Worm (Caenorhabditis elegans) whole organism, L4 larva: ENCODE measurements around the gene F17A2.13.

Source experiments
- F10B5.3 ChIP-seq: sonication (generic microtip); optimal IDR thresholded peaks from 2 replicates; lab custom pipeline; 2016; ENCODE audit warnings: mild to moderate bottlenecking, missing genetic modification characterization, missing compliant biosample characterization
- R02D3.7 ChIP-seq: fragments of 150-350 bp; sonication (generic microtip); optimal IDR thresholded peaks from 3 replicates; lab custom pipeline; 2014; ENCODE audit warnings: missing biosample characterization, missing genetic modification characterization
- Y5F2A.4 ChIP-seq: fragments of 200-800 bp; sonication (Bioruptor generic); optimal IDR thresholded peaks from 2 replicates; lab custom pipeline; 2018; ENCODE audit warnings: mild to moderate bottlenecking, missing genetic modification characterization, missing compliant biosample characterization
- aha-1 ChIP-seq: fragments of 150-350 bp; peaks from one replicate; lab custom pipeline; 2014; ENCODE audit warnings: missing biosample characterization, missing genetic modification characterization
- ceh-44 ChIP-seq: fragments of 200-800 bp; sonication (Bioruptor generic); IDR thresholded peaks from 2 replicates; pipeline ENCODE4 v1.3.6; 2022; ENCODE audit warnings: missing genetic modification reagents, missing genetic modification characterization, missing compliant biosample characterization
- ceh-82 ChIP-seq: sonication (generic microtip); optimal IDR thresholded peaks from 2 replicates; lab custom pipeline; 2017; ENCODE audit warnings: missing biosample characterization, missing genetic modification characterization
- cey-2 ChIP-seq: sonication (generic microtip); optimal IDR thresholded peaks from 3 replicates; lab custom pipeline; 2017; ENCODE audit warnings: missing genetic modification characterization, mild to moderate bottlenecking, missing compliant biosample characterization, antibody characterized with exemption, borderline replicate concordance; ENCODE audit not compliant: insufficient read depth
- daf-12 ChIP-seq: fragments of 150-350 bp; optimal IDR thresholded peaks from 2 replicates; lab custom pipeline; 2014; ENCODE audit warnings: missing biosample characterization, missing genetic modification reagents, missing genetic modification characterization
- daf-19 ChIP-seq: fragments of 200-800 bp; sonication (Bioruptor generic); conservative IDR thresholded peaks from 2 replicates; pipeline ENCODE4 v1.3.6; 2022; ENCODE audit warnings: missing genetic modification characterization, missing compliant biosample characterization
- daf-8 ChIP-seq: fragments of 200-800 bp; sonication (Bioruptor generic); IDR thresholded peaks from 2 replicates; pipeline ENCODE4 v1.3.6; 2022; ENCODE audit warnings: missing genetic modification characterization, missing compliant biosample characterization
- dmd-6 ChIP-seq: fragments of 200-800 bp; sonication (Bioruptor generic); IDR thresholded peaks from 2 replicates; pipeline ENCODE4 v1.3.6; 2022; ENCODE audit warnings: missing genetic modification reagents, missing genetic modification characterization, missing compliant biosample characterization
- dmd-9 ChIP-seq: fragments of 200-800 bp; sonication (Bioruptor generic); IDR thresholded peaks from 2 replicates; pipeline ENCODE4 v1.3.6; 2022; ENCODE audit warnings: missing genetic modification reagents, missing genetic modification characterization, missing compliant biosample characterization
- dpl-1 ChIP-seq: fragments of 150-350 bp; optimal IDR thresholded peaks from 2 replicates; lab custom pipeline; 2014; ENCODE audit warnings: missing biosample characterization, missing genetic modification reagents, missing genetic modification characterization
- egl-43 ChIP-seq: fragments of 200-800 bp; sonication (Bioruptor generic); IDR thresholded peaks from 2 replicates; pipeline ENCODE4 v1.3.6; 2022; ENCODE audit warnings: missing genetic modification reagents, missing genetic modification characterization, missing compliant biosample characterization
- hif-1 ChIP-seq, 2 experiments: sonication (generic microtip); optimal IDR thresholded peaks; 2 replicates each; lab custom pipeline; 2016 to 2017; ENCODE audit warnings: missing compliant biosample characterization in 2 of 2, missing genetic modification characterization in 2 of 2, missing genetic modification reagents in 2 of 2, missing genotype in 2 of 2, mild to moderate bottlenecking in 1 of 2
- hmg-1.1 ChIP-seq: fragments of 200-800 bp; sonication (Bioruptor generic); IDR thresholded peaks from 2 replicates; pipeline ENCODE4 v1.3.6; 2022; ENCODE audit warnings: missing genetic modification reagents, missing genetic modification characterization, missing compliant biosample characterization
- jun-1 ChIP-seq: fragments of 150-350 bp; optimal IDR thresholded peaks from 2 replicates; lab custom pipeline; 2014; ENCODE audit warnings: missing biosample characterization, missing genetic modification reagents, missing genetic modification characterization
- lin-15B ChIP-seq: fragments of 150-350 bp; sonication (generic microtip); optimal IDR thresholded peaks from 3 replicates; lab custom pipeline; 2014; ENCODE audit warnings: missing biosample characterization, missing genetic modification characterization
- lin-38 ChIP-seq: fragments of 200-800 bp; sonication (Bioruptor generic); IDR thresholded peaks from 2 replicates; pipeline ENCODE4 v1.3.6; 2022; ENCODE audit warnings: missing genetic modification reagents, missing genetic modification characterization, missing compliant biosample characterization
- madf-9 ChIP-seq: fragments of 200-800 bp; sonication (Bioruptor generic); conservative IDR thresholded peaks from 2 replicates; pipeline ENCODE4 v1.3.6; 2022; ENCODE audit warnings: missing genetic modification reagents, missing genetic modification characterization, missing compliant biosample characterization
- mdt-29 ChIP-seq: fragments of 200-800 bp; sonication (Bioruptor generic); IDR thresholded peaks from 2 replicates; pipeline ENCODE4 v1.3.6; 2022; ENCODE audit warnings: missing genetic modification reagents, missing genetic modification characterization, missing compliant biosample characterization
- nhr-11 ChIP-seq: fragments of 150-350 bp; optimal IDR thresholded peaks from 2 replicates; lab custom pipeline; 2014; ENCODE audit warnings: missing biosample characterization, missing genetic modification characterization
- nhr-111 ChIP-seq: fragments of 200-800 bp; sonication (Bioruptor generic); optimal IDR thresholded peaks from 2 replicates; lab custom pipeline; 2018; ENCODE audit warnings: mild to moderate bottlenecking, missing genetic modification characterization, missing compliant biosample characterization
- nhr-237 ChIP-seq: sonication (generic microtip); optimal IDR thresholded peaks from 2 replicates; lab custom pipeline; 2017; ENCODE audit warnings: missing biosample characterization, missing genetic modification characterization
- nhr-28 ChIP-seq: fragments of 150-350 bp; optimal IDR thresholded peaks from 2 replicates; lab custom pipeline; 2014; ENCODE audit warnings: missing biosample characterization, missing genetic modification characterization
- nhr-42 ChIP-seq: fragments of 200-800 bp; sonication (Bioruptor generic); IDR thresholded peaks from 2 replicates; pipeline ENCODE4 v1.3.6; 2022; ENCODE audit warnings: missing genetic modification characterization, missing compliant biosample characterization
- nhr-48 ChIP-seq: sonication (generic microtip); optimal IDR thresholded peaks from 2 replicates; lab custom pipeline; 2016; ENCODE audit warnings: mild to moderate bottlenecking, missing genetic modification characterization, missing compliant biosample characterization
- nhr-6 ChIP-seq: fragments of 150-350 bp; optimal IDR thresholded peaks from 2 replicates; lab custom pipeline; 2014; ENCODE audit warnings: missing biosample characterization, missing genetic modification characterization
- nhr-76 ChIP-seq: fragments of 150-350 bp; optimal IDR thresholded peaks from 2 replicates; lab custom pipeline; 2014; ENCODE audit warnings: missing biosample characterization, missing genetic modification characterization
- nhr-77 ChIP-seq: fragments of 150-350 bp; optimal IDR thresholded peaks from 2 replicates; lab custom pipeline; 2014; ENCODE audit warnings: missing biosample characterization, missing genetic modification characterization
- pha-4 ChIP-seq, 2 experiments: fragments of 150-350 bp in 1 of 2; fragments of 200-800 bp in 1 of 2; sonication (Bioruptor generic) in 1 of 2; IDR thresholded peaks in 1 of 2; optimal IDR thresholded peaks in 1 of 2; 2 replicates each; pipeline versions ENCODE4 v1.3.6 to Lab custom; 2014 to 2022; ENCODE audit warnings: missing genetic modification characterization in 2 of 2, missing genetic modification reagents in 2 of 2, missing biosample characterization in 1 of 2, missing compliant biosample characterization in 1 of 2
- pqm-1 ChIP-seq: sonication (generic microtip); optimal IDR thresholded peaks from 2 replicates; lab custom pipeline; 2017; ENCODE audit warnings: missing biosample characterization, missing genetic modification characterization
- spr-1 ChIP-seq: sonication (generic microtip); optimal IDR thresholded peaks from 2 replicates; lab custom pipeline; 2016; ENCODE audit warnings: mild to moderate bottlenecking, missing genetic modification characterization, missing compliant biosample characterization
- spr-3 ChIP-seq: fragments of 200-800 bp; sonication (Bioruptor generic); optimal IDR thresholded peaks from 2 replicates; lab custom pipeline; 2018; ENCODE audit warnings: mild to moderate bottlenecking, missing genetic modification characterization, missing compliant biosample characterization
- unc-130 ChIP-seq: sonication (generic microtip); optimal IDR thresholded peaks from 2 replicates; lab custom pipeline; 2016; ENCODE audit warnings: missing genetic modification reagents, missing genetic modification characterization, missing compliant biosample characterization
- unc-62 ChIP-seq, 3 experiments: fragments of 150-350 bp in 1 of 3; sonication (generic microtip); optimal IDR thresholded peaks in 2 of 3; peaks in 1 of 3; 1 replicate in 1 of 3; 2 replicates in 2 of 3; lab custom pipeline; 2014 to 2017; ENCODE audit warnings: missing biosample characterization in 3 of 3, missing genetic modification characterization in 3 of 3, missing genetic modification reagents in 3 of 3, missing genotype in 1 of 3
- vab-7 ChIP-seq: fragments of 200-800 bp; sonication (Bioruptor generic); IDR thresholded peaks from 2 replicates; pipeline ENCODE4 v1.3.6; 2022; ENCODE audit warnings: missing genetic modification reagents, missing genetic modification characterization, missing compliant biosample characterization
- zip-2 ChIP-seq: fragments of 150-350 bp; optimal IDR thresholded peaks from 2 replicates; lab custom pipeline; 2014; ENCODE audit warnings: missing biosample characterization, missing genetic modification characterization
- ztf-11 ChIP-seq: fragments of 150-350 bp; optimal IDR thresholded peaks from 2 replicates; lab custom pipeline; 2014; ENCODE audit warnings: missing biosample characterization, missing genetic modification characterization

F17A2.13 gene

DNA sequence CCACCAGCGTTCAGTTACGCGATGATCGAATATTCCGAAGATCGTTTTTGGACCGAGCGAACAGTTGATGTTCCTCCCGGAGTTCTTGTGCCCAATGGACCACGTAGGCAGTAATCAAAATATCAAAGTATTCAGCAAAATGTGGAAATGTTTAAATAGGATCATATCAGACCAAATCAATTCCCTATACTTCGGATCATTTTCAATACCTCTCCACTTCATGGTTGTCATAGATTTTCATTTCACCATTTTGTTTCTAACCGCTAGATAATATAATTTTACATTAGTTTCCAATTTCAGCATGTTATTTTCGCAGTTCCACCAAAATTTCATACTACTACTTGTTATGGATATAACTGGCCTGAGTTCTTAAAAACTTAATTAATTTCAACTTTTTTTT is 3.9 kb upstream of the F17A2.13 start:
- TF ChIP-seq lin-15B (tag; lab: Kevin White, UChicago) (no peak), unc-62 (GFP tag; optimal IDR thresholded peaks at IDR 0.05 in 1 of 2; lab: Kevin White, UChicago) (peak in 1 of 2 experiments; percentile 91), unc-62 (tag; optimal IDR thresholded peaks at IDR 0.05; lab: Kevin White, UChicago) (no peak)
- TF ChIP-seq, all 104 proteins: peak for 1

DNA sequence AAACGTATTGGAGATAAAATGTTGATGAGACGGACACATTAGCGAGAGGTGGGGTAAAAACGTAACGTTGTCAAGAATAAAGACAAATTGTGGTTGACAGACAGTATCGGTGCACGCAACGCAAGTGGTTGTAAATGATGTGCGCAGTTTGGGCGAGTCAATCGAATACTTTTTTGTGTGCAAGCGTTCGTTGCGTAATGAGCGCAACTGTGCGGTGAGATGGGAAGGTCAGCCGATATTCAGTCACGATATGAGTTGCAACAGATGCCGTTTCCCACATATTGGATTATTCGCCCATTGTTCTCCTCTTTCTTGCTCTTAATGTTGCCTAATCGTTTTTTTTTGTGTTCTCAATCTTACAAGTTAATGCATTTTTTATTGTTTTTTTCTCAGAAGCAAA is 720 bp upstream of the F17A2.13 start, which contains the start of gene ceh-40:
TSS of gene ceh-40 (minus strand) at position 41 of the 400 bp plus-strand sequence.
- TF ChIP-seq unc-62 (GFP tag; optimal IDR thresholded peaks at IDR 0.05 in 1 of 2; lab: Kevin White, UChicago) (peak in 1 of 2 experiments; percentile 48), unc-62 (tag; optimal IDR thresholded peaks at IDR 0.05; lab: Kevin White, UChicago) (no peak), ceh-44 (no peak)

DNA sequence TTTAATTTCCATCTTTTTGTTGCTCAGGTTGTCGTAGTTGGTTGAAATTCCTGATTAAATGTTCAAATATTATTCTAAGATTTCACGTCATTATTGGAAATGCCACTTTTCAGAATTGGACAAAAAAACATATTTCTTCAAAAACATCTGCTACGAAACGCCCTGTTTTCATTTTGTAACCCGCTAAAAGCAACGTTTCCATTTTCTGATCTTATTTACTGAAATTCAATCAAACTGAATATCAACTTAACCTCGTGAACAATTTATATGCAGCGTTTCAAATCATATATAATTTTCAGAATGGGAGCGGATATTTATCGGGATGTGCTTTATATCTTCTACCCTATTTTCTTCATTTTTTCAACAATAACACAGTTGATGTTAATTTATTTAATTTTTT is 2.0 kb downstream of the F17A2.13 start, which contains the start of gene srd-40:
TSS of gene srd-40 (plus strand) at position 301 of the 400 bp plus-strand sequence.
- TF ChIP-seq nhr-237 (tag; lab: Kevin White, UChicago) (no peak), F10B5.3 (tag; lab: Kevin White, UChicago) (no peak), nhr-111 (no peak), mdt-29 (GFP tag; lab: Robert Waterston, UW) (no peak), ceh-82 (no peak), spr-1 (tag; lab: Kevin White, UChicago) (no peak), unc-130 (GFP tag; lab: Kevin White, UChicago) (no peak), spr-3 (no peak), daf-12 (tag; lab: Kevin White, UChicago) (no peak), lin-38 (no peak), Y5F2A.4 (GFP tag; lab: Kevin White, UChicago) (no peak), daf-8 (GFP tag; lab: Robert Waterston, UW) (no peak), daf-19 (GFP tag; lab: Robert Waterston, UW) (no peak), R02D3.7 (no peak), egl-43 (GFP tag; lab: Robert Waterston, UW) (no peak), ztf-11 (no peak), pqm-1 (tag; lab: Kevin White, UChicago) (no peak)

DNA sequence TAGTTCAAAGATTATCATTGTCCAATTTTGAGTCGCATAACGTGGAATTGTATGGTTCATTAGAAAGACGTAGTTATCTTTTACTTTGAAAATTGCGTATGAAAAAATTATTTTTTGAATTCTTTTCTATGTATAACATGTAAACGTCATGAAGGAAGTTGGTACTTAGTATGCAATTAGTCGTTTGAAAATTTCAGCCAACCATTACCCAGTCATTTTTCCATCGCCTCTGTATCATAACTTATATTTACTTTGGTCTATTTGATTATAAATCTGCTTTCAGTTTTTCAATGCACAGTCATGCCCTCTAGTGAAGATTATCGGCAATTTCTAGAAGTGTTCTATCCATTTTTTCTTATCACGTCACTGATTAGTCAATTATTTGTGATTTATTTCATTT is 5.0 kb downstream of the F17A2.13 start, which contains the start of gene srd-41:
TSS of gene srd-41 (plus strand) at position 301 of the 400 bp plus-strand sequence.
- no peak for TF ChIP-seq hmg-1.1 (GFP tag; lab: Robert Waterston, UW)
- TF ChIP-seq nhr-77 = no peak
- TF ChIP-seq nhr-48 (tag; lab: Kevin White, UChicago) = no peak
- no peak for TF ChIP-seq pha-4 (GFP tag; IDR thresholded peaks at IDR 0.05; lab: Robert Waterston, UW)
- TF ChIP-seq pha-4 (tag; optimal IDR thresholded peaks at IDR 0.05; lab: Kevin White, UChicago) = no peak
- TF ChIP-seq unc-130 (GFP tag; lab: Kevin White, UChicago) = no peak
- no peak for TF ChIP-seq nhr-76
- no peak for TF ChIP-seq jun-1 (tag; lab: Kevin White, UChicago)

DNA sequence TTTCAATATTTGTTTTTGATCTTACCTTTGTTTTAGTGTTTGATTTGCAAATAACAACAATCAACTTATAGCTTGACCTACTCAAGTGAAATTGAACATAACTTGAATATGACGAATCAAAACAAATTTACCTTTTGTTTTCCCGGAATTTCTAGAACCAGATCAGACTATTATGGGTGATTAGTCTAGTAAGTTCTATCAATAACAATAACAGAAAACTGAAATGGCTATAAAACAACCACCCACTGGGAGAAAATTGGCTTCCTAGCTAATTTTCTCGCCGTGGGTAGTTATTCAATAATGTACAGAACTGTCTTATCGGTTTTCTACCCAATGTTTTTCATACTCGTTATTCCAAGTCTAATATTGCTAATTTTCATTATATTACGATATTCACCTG is 7.2 kb downstream of the F17A2.13 start, which contains the start of gene srd-45:
TSS of gene srd-45 (plus strand) at position 301 of the 400 bp plus-strand sequence.
- TF ChIP-seq unc-62 (GFP tag; optimal IDR thresholded peaks at IDR 0.05 in 1 of 2; lab: Kevin White, UChicago) (peak in 1 of 2 experiments; percentile 7), unc-62 (tag; optimal IDR thresholded peaks at IDR 0.05; lab: Kevin White, UChicago) (no peak), R02D3.7 (no peak)

DNA sequence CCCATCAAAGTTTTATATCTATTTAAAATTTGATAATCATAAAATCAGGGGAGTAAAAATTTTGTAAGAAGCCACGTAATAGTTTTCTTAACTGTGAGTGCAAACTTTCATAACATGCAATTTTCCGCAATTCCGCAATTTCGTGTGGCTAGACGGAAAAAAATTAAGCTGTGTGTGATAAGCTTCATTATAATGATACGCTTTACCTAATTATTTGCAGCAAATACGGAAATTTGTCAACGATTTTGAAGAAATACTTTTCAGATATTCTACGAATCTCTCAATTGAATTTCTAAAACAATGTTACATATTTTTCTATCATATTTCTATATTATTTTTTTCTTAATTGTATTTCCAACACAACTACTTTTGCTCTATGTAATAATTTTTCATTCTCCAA is 10.3 kb downstream of the F17A2.13 start, which contains the start of gene srd-46:
TSS of gene srd-46 (plus strand) at position 301 of the 400 bp plus-strand sequence.
- TF ChIP-seq spr-3 (no peak), pha-4 (GFP tag; IDR thresholded peaks at IDR 0.05; lab: Robert Waterston, UW) (no peak), pha-4 (tag; optimal IDR thresholded peaks at IDR 0.05; lab: Kevin White, UChicago) (no peak), cey-2 (tag; lab: Kevin White, UChicago) (no peak), hif-1 (tag; optimal IDR thresholded peaks at IDR 0.05; lab: Kevin White, UChicago) (no peak), dpl-1 (no peak), dmd-6 (GFP tag; lab: Robert Waterston, UW) (no peak), dmd-9 (GFP tag; lab: Robert Waterston, UW) (no peak), zip-2 (tag; lab: Kevin White, UChicago) (no peak), vab-7 (GFP tag; lab: Robert Waterston, UW) (no peak), mdt-29 (GFP tag; lab: Robert Waterston, UW) (no peak), aha-1 (tag; lab: Kevin White, UChicago) (no peak), nhr-6 (tag; lab: Kevin White, UChicago) (no peak), nhr-77 (no peak), nhr-42 (GFP tag; lab: Robert Waterston, UW) (no peak), madf-9 (no peak), nhr-28 (no peak), nhr-11 (no peak), Y5F2A.4 (GFP tag; lab: Kevin White, UChicago) (no peak), nhr-237 (tag; lab: Kevin White, UChicago) (no peak)
